Worm (Caenorhabditis elegans) whole organism, young adult: Measurements from ENCODE around the gene F46C5.10.

ENCODE experiments used
- B0035.1 ChIP-seq: sonication (generic microtip); optimal IDR thresholded peaks from 2 replicates; lab custom pipeline; 2016; ENCODE audit warnings: missing genetic modification characterization, mild to moderate bottlenecking, missing compliant biosample characterization, missing genotype, missing genetic modification reagents
- F23B12.7 ChIP-seq: sonication (generic microtip); optimal IDR thresholded peaks from 2 replicates; lab custom pipeline; 2017; ENCODE audit warnings: missing genetic modification characterization, mild to moderate bottlenecking, missing compliant biosample characterization, antibody characterized with exemption, moderate library complexity; ENCODE audit not compliant: insufficient read depth
- K11D2.4 ChIP-seq: fragments of 200-800 bp; sonication (Bioruptor generic); IDR thresholded peaks from 2 replicates; pipeline ENCODE4 v1.3.6; 2022; ENCODE audit warnings: missing genetic modification reagents, missing genetic modification characterization, missing compliant biosample characterization
- K12H6.12 ChIP-seq: fragments of 200-800 bp; sonication (Bioruptor generic); optimal IDR thresholded peaks from 2 replicates; lab custom pipeline; 2018; ENCODE audit warnings: mild to moderate bottlenecking, missing genetic modification characterization, missing compliant biosample characterization
- aptf-2 ChIP-seq: fragments of 200-800 bp; sonication (Bioruptor generic); conservative IDR thresholded peaks from 2 replicates; pipeline ENCODE4 v1.3.6; 2022; ENCODE audit warnings: missing genetic modification reagents, missing genetic modification characterization, missing compliant biosample characterization
- atf-7 ChIP-seq: sonication (generic microtip); optimal IDR thresholded peaks from 2 replicates; lab custom pipeline; 2017; ENCODE audit warnings: mild to moderate bottlenecking, missing genetic modification characterization, missing compliant biosample characterization
- attf-3 ChIP-seq: fragments of 200-800 bp; sonication (Bioruptor generic); conservative IDR thresholded peaks from 2 replicates; pipeline ENCODE4 v1.3.6; 2022; ENCODE audit warnings: missing genetic modification reagents, missing genetic modification characterization, missing compliant biosample characterization
- attf-5 ChIP-seq: fragments of 200-800 bp; sonication (Bioruptor generic); optimal IDR thresholded peaks from 2 replicates; lab custom pipeline; 2018; ENCODE audit warnings: mild to moderate bottlenecking, missing genetic modification characterization, missing compliant biosample characterization
- cebp-2 ChIP-seq: fragments of 200-800 bp; sonication (Bioruptor generic); IDR thresholded peaks from 2 replicates; pipeline ENCODE4 v1.3.6; 2022; ENCODE audit warnings: missing genetic modification characterization, missing compliant biosample characterization
- egl-44 ChIP-seq: fragments of 200-800 bp; sonication (Bioruptor generic); IDR thresholded peaks from 2 replicates; pipeline ENCODE4 v1.3.6; 2022; ENCODE audit warnings: missing genetic modification reagents, missing genetic modification characterization, missing compliant biosample characterization
- hlh-12 ChIP-seq: sonication (generic microtip); optimal IDR thresholded peaks from 2 replicates; lab custom pipeline; 2016; ENCODE audit warnings: missing genetic modification characterization, missing compliant biosample characterization
- hlh-26 ChIP-seq: fragments of 200-800 bp; sonication (Bioruptor generic); conservative IDR thresholded peaks from 2 replicates; pipeline ENCODE4 v1.3.6; 2022; ENCODE audit warnings: missing genetic modification reagents, missing genetic modification characterization, missing compliant biosample characterization
- lag-1 ChIP-seq: fragments of 200-800 bp; sonication (Bioruptor generic); IDR thresholded peaks from 2 replicates; pipeline ENCODE4 v1.3.6; 2022; ENCODE audit warnings: missing genetic modification reagents, missing genetic modification characterization, missing compliant biosample characterization
- let-526 ChIP-seq: fragments of 200-800 bp; sonication (Bioruptor generic); IDR thresholded peaks from 2 replicates; pipeline ENCODE4 v1.3.6; 2022; ENCODE audit warnings: missing genetic modification reagents, missing genetic modification characterization, missing compliant biosample characterization
- let-607 ChIP-seq, 2 experiments: fragments of 200-800 bp in 1 of 2; sonication (Bioruptor generic) in 1 of 2; sonication (generic microtip) in 1 of 2; optimal IDR thresholded peaks; 2 replicates each; lab custom pipeline; 2016 to 2018; ENCODE audit warnings: mild to moderate bottlenecking in 2 of 2, missing compliant biosample characterization in 2 of 2, missing genetic modification characterization in 2 of 2, moderate library complexity in 2 of 2, missing genotype in 1 of 2
- lin-40 ChIP-seq: sonication (generic microtip); optimal IDR thresholded peaks from 2 replicates; lab custom pipeline; 2016; ENCODE audit warnings: missing genetic modification characterization, mild to moderate bottlenecking, missing compliant biosample characterization, missing genotype, missing genetic modification reagents
- lin-54 ChIP-seq: fragments of 200-800 bp; sonication (Bioruptor generic); optimal IDR thresholded peaks from 2 replicates; lab custom pipeline; 2018; ENCODE audit warnings: mild to moderate bottlenecking, missing genetic modification characterization, missing compliant biosample characterization
- mcd-1 ChIP-seq: fragments of 200-800 bp; sonication (Bioruptor generic); IDR thresholded peaks from 2 replicates; pipeline ENCODE4 v1.3.6; 2022; ENCODE audit warnings: missing genetic modification reagents, missing genetic modification characterization, missing compliant biosample characterization
- mes-4 ChIP-seq: sonication (generic microtip); optimal IDR thresholded peaks from 2 replicates; lab custom pipeline; 2016; ENCODE audit warnings: missing genotype, missing genetic modification characterization, missing compliant biosample characterization
- nfya-1 ChIP-seq: sonication (generic microtip); optimal IDR thresholded peaks from 2 replicates; lab custom pipeline; 2017; ENCODE audit warnings: antibody characterized with exemption, missing compliant biosample characterization, missing genetic modification characterization, borderline replicate concordance; ENCODE audit not compliant: insufficient read depth
- nfyb-1 ChIP-seq: fragments of 200-800 bp; sonication (Bioruptor generic); IDR thresholded peaks from 2 replicates; pipeline ENCODE4 v1.3.6; 2022; ENCODE audit warnings: missing genetic modification reagents, missing genetic modification characterization, missing compliant biosample characterization
- nhr-120 ChIP-seq: fragments of 200-800 bp; sonication (Bioruptor generic); IDR thresholded peaks from 2 replicates; pipeline ENCODE4 v1.3.6; 2022; ENCODE audit warnings: missing genetic modification characterization, missing compliant biosample characterization
- nhr-80 ChIP-seq: sonication (generic microtip); optimal IDR thresholded peaks from 2 replicates; lab custom pipeline; 2016; ENCODE audit warnings: missing genetic modification characterization, missing compliant biosample characterization
- rcor-1 ChIP-seq: fragments of 200-800 bp; sonication (Bioruptor generic); IDR thresholded peaks from 2 replicates; pipeline ENCODE4 v1.3.6; 2022; ENCODE audit warnings: missing genetic modification reagents, missing genetic modification characterization, missing compliant biosample characterization
- snpc-1.3 ChIP-seq: sonication (generic microtip); optimal IDR thresholded peaks from 2 replicates; lab custom pipeline; 2017; ENCODE audit warnings: missing genetic modification characterization, mild to moderate bottlenecking, missing compliant biosample characterization, antibody characterized with exemption, moderate library complexity, missing genotype, missing genetic modification reagents; ENCODE audit not compliant: insufficient read depth
- snpc-4 ChIP-seq, 5 experiments: fragments of 150-350 bp in 1 of 5; sonication (generic microtip) in 4 of 5; optimal IDR thresholded peaks; 2 replicates each; lab custom pipeline; 2014 to 2018; ENCODE audit warnings: missing genetic modification characterization in 5 of 5, missing biosample characterization in 3 of 5, antibody characterized with exemption in 2 of 5, mild to moderate bottlenecking in 2 of 5, missing compliant biosample characterization in 2 of 5, missing genotype in 2 of 5, moderate library complexity in 2 of 5, missing genetic modification reagents in 1 of 5
- zfh-2 ChIP-seq: fragments of 200-800 bp; sonication (Bioruptor generic); conservative IDR thresholded peaks from 2 replicates; pipeline ENCODE4 v1.3.6; 2022; ENCODE audit warnings: missing genetic modification reagents, missing genetic modification characterization, missing compliant biosample characterization
- ztf-18 ChIP-seq: sonication (generic microtip); optimal IDR thresholded peaks from 2 replicates; lab custom pipeline; 2016; ENCODE audit warnings: missing genotype, mild to moderate bottlenecking, missing genetic modification characterization, missing compliant biosample characterization
- ztf-25 ChIP-seq: fragments of 200-800 bp; sonication (Bioruptor generic); IDR thresholded peaks from 2 replicates; pipeline ENCODE4 v1.3.6; 2022; ENCODE audit warnings: missing genetic modification reagents, missing genetic modification characterization, missing compliant biosample characterization
- ztf-28 ChIP-seq: fragments of 200-800 bp; sonication (Bioruptor generic); IDR thresholded peaks from 2 replicates; pipeline ENCODE4 v1.3.6; 2022; ENCODE audit warnings: missing genetic modification reagents, missing genetic modification characterization, missing compliant biosample characterization

The F46C5.10 gene

ce11 chrII:8810679-8811413 lies 8.0 kb downstream of the F46C5.10 start, which contains the start of the genes F46C5.9 and rer-1:
Gene F46C5.9, minus strand, starts transcription at chrII:8810729.
Gene rer-1, plus strand, starts transcription at chrII:8811370.
- TF ChIP-seq let-607 (tag; optimal IDR thresholded peaks at IDR 0.05; lab: Kevin White, UChicago): peak; percentile 4 to 84
- no peak for TF ChIP-seq K12H6.12
- TF ChIP-seq attf-5 (GFP tag; lab: Kevin White, UChicago): peak; percentile 38
- TF ChIP-seq snpc-1.3 (tag; lab: Kevin White, UChicago): peak; percentile 8

- no peak for TF ChIP-seq ztf-18 (tag; lab: Kevin White, UChicago)
- no peak for TF ChIP-seq lin-54 (GFP tag; lab: Kevin White, UChicago)
- no peak for TF ChIP-seq nfyb-1 (GFP tag; lab: Robert Waterston, UW)
- no peak for TF ChIP-seq attf-3 (GFP tag; lab: Robert Waterston, UW)
- no peak for TF ChIP-seq atf-7 (tag; lab: Kevin White, UChicago)
- TF ChIP-seq hlh-12: no peak
- no peak for TF ChIP-seq rcor-1
- no peak for TF ChIP-seq egl-44 (GFP tag; lab: Robert Waterston, UW)
- no peak for TF ChIP-seq lag-1 (GFP tag; lab: Robert Waterston, UW)
- TF ChIP-seq hlh-26 (GFP tag; lab: Robert Waterston, UW): no peak
- no peak for TF ChIP-seq B0035.1 (tag; lab: Kevin White, UChicago)
- no peak for TF ChIP-seq snpc-4 (GFP tag; optimal IDR thresholded peaks at IDR 0.05; lab: Kevin White, UChicago)
- TF ChIP-seq snpc-4 (tag; optimal IDR thresholded peaks at IDR 0.05; lab: Kevin White, UChicago): no peak
- no peak for TF ChIP-seq ztf-28 (GFP tag; lab: Robert Waterston, UW)
- TF ChIP-seq ztf-25 (GFP tag; lab: Robert Waterston, UW): no peak
- TF ChIP-seq aptf-2 (GFP tag; lab: Robert Waterston, UW): no peak
These were observed 10.3 kb downstream of the F46C5.10 start, which contains the start of gene F07H5.10 for ce11 chrII:8808482-8808881. Gene F07H5.10, minus strand, starts transcription at chrII:8808582.

ce11 chrII:8806921-8807320 lies 11.9 kb downstream of the F46C5.10 start, which contains the start of gene pho-13:
Gene pho-13, minus strand, starts transcription at chrII:8807021.
- TF ChIP-seq nhr-80 (tag; lab: Kevin White, UChicago) (peak; percentile 46), nfya-1 (tag; lab: Kevin White, UChicago) (no peak), lin-40 (tag; lab: Kevin White, UChicago) (no peak), mcd-1 (no peak)

- TF ChIP-seq zfh-2 (GFP tag; lab: Robert Waterston, UW) (0 out of 2 replicates have a peak, but pooled peaks have one; percentile 17), K11D2.4 (GFP tag; lab: Robert Waterston, UW) (no peak), nhr-120 (GFP tag; lab: Robert Waterston, UW) (no peak)
These were observed 18.0 kb downstream of the F46C5.10 start, which contains the start of gene appg-2 for ce11 chrII:8800830-8801229. Gene appg-2, plus strand, starts transcription at chrII:8801130.

- TF ChIP-seq cebp-2 (0 out of 2 replicates have a peak, but pooled peaks have one; percentile 31), mes-4 (tag; lab: Kevin White, UChicago) (no peak), let-526 (GFP tag; lab: Robert Waterston, UW) (no peak), attf-3 (GFP tag; lab: Robert Waterston, UW) (no peak), F23B12.7 (tag; lab: Kevin White, UChicago) (no peak)
- TF ChIP-seq, all 124 proteins: peak for 1
These were observed 19.1 kb downstream of the F46C5.10 start for ce11 chrII:8799725-8800124.
